Worm (Caenorhabditis elegans) whole organism, mixed stage, embryonic: ENCODE data around the gene gdi-1.
A peak's percentile ranks its signal among the peaks of the same experiment; 100 is the strongest.

ENCODE experiments used
- blmp-1 ChIP-seq: fragments of 150-350 bp; optimal IDR thresholded peaks from 2 replicates; lab custom pipeline; 2014; ENCODE audit warnings: missing biosample characterization, missing genetic modification characterization
- elt-1 ChIP-seq: sonication (generic microtip); optimal IDR thresholded peaks from 2 replicates; lab custom pipeline; 2017; ENCODE audit warnings: missing genetic modification characterization, mild to moderate bottlenecking, missing compliant biosample characterization, antibody characterized with exemption, moderate library complexity, borderline replicate concordance; ENCODE audit not compliant: insufficient read depth
- elt-3 ChIP-seq: fragments of 150-350 bp; optimal IDR thresholded peaks from 2 replicates; lab custom pipeline; 2014; ENCODE audit warnings: missing biosample characterization, missing genetic modification characterization
- nhr-237 ChIP-seq: fragments of 150-350 bp; optimal IDR thresholded peaks from 2 replicates; lab custom pipeline; 2014; ENCODE audit warnings: missing biosample characterization, missing genetic modification characterization
- nhr-28 ChIP-seq: fragments of 150-350 bp; optimal IDR thresholded peaks from 2 replicates; lab custom pipeline; 2014; ENCODE audit warnings: missing biosample characterization, missing genetic modification characterization
- snpc-4 ChIP-seq: fragments of 150-350 bp; optimal IDR thresholded peaks from 2 replicates; lab custom pipeline; 2014; ENCODE audit warnings: missing biosample characterization, missing genetic modification characterization
- unc-39 ChIP-seq: fragments of 150-350 bp; optimal IDR thresholded peaks from 2 replicates; lab custom pipeline; 2014; ENCODE audit warnings: missing biosample characterization, missing genetic modification characterization
- unc-62 ChIP-seq: fragments of 150-350 bp; optimal IDR thresholded peaks from 2 replicates; lab custom pipeline; 2014; ENCODE audit warnings: missing biosample characterization, missing genetic modification reagents, missing genetic modification characterization

DNA sequence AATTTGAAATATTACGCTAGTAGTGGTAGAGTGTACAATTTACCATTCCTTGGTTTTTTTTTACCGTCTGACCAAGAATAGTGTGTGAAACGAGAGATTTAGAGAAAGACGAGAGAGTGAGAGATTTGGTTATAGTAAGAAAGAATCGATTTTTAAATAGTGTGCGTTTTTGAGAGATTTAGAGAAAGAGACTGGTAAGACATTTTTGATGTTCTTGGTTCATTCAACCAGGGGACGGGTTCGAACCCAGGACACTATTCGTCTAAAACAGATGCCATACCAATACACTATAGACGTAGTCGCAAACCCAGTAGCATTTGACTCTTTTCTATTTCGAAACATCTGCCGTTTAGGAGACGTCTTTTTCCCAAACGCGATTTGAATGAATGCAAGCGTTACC lies 45.4 kb upstream of the gdi-1 start:
- no peak for TF ChIP-seq elt-3 (tag; lab: Kevin White, UChicago)
- no peak for TF ChIP-seq nhr-28 (tag; lab: Kevin White, UChicago)
- TF ChIP-seq blmp-1 (tag; lab: Kevin White, UChicago) = no peak
- no peak for TF ChIP-seq snpc-4 (tag; lab: Kevin White, UChicago)
- peak; percentile 20 for TF ChIP-seq elt-1
- TF ChIP-seq unc-62 (GFP tag; lab: Kevin White, UChicago) = peak; percentile 36
- TF ChIP-seq nhr-237 = no peak
- no peak for TF ChIP-seq unc-39
